Worm (Caenorhabditis elegans): ENCODE results near the gene pqn-16.
A peak's percentile ranks its signal among the peaks of the same experiment; 100 is the strongest.

The pqn-16 gene

DNA sequence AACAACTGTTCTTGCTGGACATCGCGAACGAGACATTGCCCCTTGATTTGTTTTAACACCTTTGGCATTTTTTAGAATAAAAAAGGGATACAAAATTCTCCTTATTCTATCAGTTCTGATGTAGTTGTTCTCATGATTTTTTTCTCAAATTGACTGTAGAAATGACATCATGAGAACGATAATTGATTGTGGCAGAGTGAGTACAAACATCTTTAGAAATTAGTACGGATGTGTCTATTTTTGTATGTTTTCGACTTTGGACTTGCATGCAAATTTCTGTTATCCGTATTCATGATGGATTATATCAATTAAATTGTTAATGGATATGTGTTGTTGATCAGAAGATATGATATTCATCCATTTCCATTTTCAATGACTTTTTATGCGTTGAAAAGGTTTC, 25.7 kb upstream of the pqn-16 start:
- no peak for TF ChIP-seq pqm-1 (tag; optimal IDR thresholded peaks at IDR 0.05)
- no peak for TF ChIP-seq elt-1 (tag; optimal IDR thresholded peaks at IDR 0.05)
- TF ChIP-seq nhr-77 (tag; optimal IDR thresholded peaks at IDR 0.05) = no peak
- TF ChIP-seq ama-1 (optimal IDR thresholded peaks at IDR 0.05) = no peak
- no peak for TF ChIP-seq nhr-25 (tag; optimal IDR thresholded peaks at IDR 0.05)
- TF ChIP-seq egl-27 (tag; optimal IDR thresholded peaks at IDR 0.05) = no peak
- TF ChIP-seq ceh-28 (tag; optimal IDR thresholded peaks at IDR 0.05) = no peak
- no peak for TF ChIP-seq ceh-82 (tag; optimal IDR thresholded peaks at IDR 0.05)

DNA sequence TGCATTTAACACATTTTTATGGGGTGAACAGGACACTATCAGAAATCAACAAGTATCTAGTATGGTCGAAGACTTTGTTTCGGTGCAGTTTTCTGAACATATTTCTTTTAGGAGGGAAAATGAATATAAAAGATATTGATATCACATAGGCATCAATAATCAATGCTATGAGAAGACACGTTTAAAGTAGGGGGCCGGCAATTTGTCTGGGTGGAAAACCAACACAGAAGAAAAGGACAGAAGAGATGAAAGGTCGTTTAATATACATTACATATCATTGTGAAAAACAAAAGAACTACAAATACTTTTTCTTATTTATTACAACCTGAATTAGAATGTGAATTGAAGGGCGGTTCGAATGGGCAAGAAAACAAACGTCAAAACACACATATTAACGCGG, 21.6 kb upstream of the pqn-16 start:
- TF ChIP-seq fkh-2 (tag; optimal IDR thresholded peaks at IDR 0.05) = no peak
- peak; percentile 16 for TF ChIP-seq nhr-25 (tag; optimal IDR thresholded peaks at IDR 0.05)
- TF ChIP-seq mdl-1 (tag; optimal IDR thresholded peaks at IDR 0.05) = no peak

DNA sequence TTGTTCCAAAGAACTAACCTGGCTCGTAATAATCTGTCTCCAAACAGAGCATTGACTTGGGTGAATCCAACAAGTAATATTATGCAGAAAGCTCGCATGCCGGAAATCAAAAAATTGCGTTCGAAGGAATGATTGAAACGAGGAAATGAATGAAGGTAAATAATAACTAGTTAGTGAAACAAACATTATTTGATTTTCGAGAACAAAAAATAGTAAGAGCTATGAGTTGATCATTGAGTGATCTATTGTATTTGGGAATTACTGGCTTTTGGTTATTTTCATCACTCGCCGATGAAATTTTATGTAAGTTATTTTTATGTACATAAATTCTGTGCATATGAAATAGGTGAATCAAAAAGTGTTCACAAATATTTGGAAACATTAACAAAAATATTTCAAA, 19.1 kb upstream of the pqn-16 start, which contains the start of gene B0222.5:
Gene B0222.5, minus strand, starts transcription at position 101 of the 400 bp plus-strand sequence.
- no peak for TF ChIP-seq nhr-67 (tag; optimal IDR thresholded peaks at IDR 0.05)
- no peak for TF ChIP-seq tbx-2 (tag; optimal IDR thresholded peaks at IDR 0.05)
- TF ChIP-seq lin-15B (tag; optimal IDR thresholded peaks at IDR 0.05) = no peak
- TF ChIP-seq egl-5 (tag; optimal IDR thresholded peaks at IDR 0.05) = no peak
- no peak for TF ChIP-seq hmg-11 (tag; optimal IDR thresholded peaks at IDR 0.05)
- no peak for TF ChIP-seq elt-2 (tag; optimal IDR thresholded peaks at IDR 0.05)
- TF ChIP-seq snpc-4 (tag; optimal IDR thresholded peaks at IDR 0.05) = no peak
- TF ChIP-seq nhr-77 (tag; optimal IDR thresholded peaks at IDR 0.05) = no peak
- TF ChIP-seq mdl-1 (tag; optimal IDR thresholded peaks at IDR 0.05) = no peak

DNA sequence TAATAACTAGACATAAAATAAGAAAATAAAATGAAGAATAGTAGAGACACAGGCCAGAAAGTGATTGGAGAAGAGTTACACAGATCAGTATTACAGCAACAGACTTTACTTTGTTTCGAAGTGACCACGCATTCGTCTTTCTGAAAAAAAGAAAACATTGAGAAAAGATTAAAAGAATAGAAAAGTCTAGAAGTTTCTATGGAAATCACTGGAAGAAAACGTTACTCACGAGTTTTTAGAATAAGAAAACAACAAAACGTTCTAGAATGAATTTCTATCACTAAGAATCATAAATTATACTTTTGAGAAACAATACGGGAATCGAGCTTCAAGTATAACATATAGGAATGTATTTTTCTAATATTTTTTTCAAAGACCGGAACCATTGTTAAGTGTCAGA, 18.3 kb upstream of the pqn-16 start:
- TF ChIP-seq pha-4 (tag; optimal IDR thresholded peaks at IDR 0.05) (no peak), sea-2 (GFP tag; optimal IDR thresholded peaks at IDR 0.05) (no peak), ceh-9 (tag; optimal IDR thresholded peaks at IDR 0.05) (no peak), nhr-43 (tag; optimal IDR thresholded peaks at IDR 0.05; ENCODE audit: poor library complexity, severe bottlenecking) (no peak), nhr-25 (tag; optimal IDR thresholded peaks at IDR 0.05) (no peak), hmg-11 (tag; optimal IDR thresholded peaks at IDR 0.05) (no peak), ceh-82 (tag; optimal IDR thresholded peaks at IDR 0.05) (no peak), egl-27 (tag; optimal IDR thresholded peaks at IDR 0.05) (no peak), zag-1 (tag; optimal IDR thresholded peaks at IDR 0.05) (no peak), elt-3 (tag; optimal IDR thresholded peaks at IDR 0.05) (no peak), nhr-23 (tag; optimal IDR thresholded peaks at IDR 0.05) (no peak), lin-15B (tag; optimal IDR thresholded peaks at IDR 0.05) (no peak), R02D3.7 (tag; optimal IDR thresholded peaks at IDR 0.05) (no peak), nfya-1 (tag; optimal IDR thresholded peaks at IDR 0.05; ENCODE audit: insufficient read depth) (no peak), tbx-2 (tag; optimal IDR thresholded peaks at IDR 0.05) (no peak), nhr-11 (tag; optimal IDR thresholded peaks at IDR 0.05) (no peak), mdl-1 (tag; optimal IDR thresholded peaks at IDR 0.05) (no peak), eor-1 (tag; optimal IDR thresholded peaks at IDR 0.05) (no peak)

DNA sequence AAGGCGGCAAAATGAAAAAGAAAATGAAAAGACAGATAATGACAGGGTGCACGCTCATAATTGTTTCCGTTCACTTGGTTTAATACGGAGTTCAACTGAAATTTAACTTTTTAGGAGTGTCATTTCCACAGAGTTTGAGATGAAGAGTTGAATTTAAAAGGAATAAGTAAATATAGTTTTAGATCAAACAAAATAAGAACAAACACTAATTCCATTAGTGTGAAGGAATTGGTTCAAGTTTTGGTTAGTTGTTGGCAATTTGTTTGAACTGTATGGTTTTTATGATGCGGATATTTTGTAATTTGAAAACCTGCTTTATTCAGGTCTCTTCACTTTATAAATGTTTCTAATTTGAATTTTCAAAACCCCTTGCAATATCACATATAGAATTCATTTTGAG, 17.2 kb upstream of the pqn-16 start, which contains the start of gene B0222.15:
Gene B0222.15, minus strand, starts transcription at position 101 of the 400 bp plus-strand sequence.
- TF ChIP-seq lsy-12 (tag; optimal IDR thresholded peaks at IDR 0.05) (no peak), ztf-11 (tag; optimal IDR thresholded peaks at IDR 0.05) (no peak), nhr-237 (tag; optimal IDR thresholded peaks at IDR 0.05) (no peak), nhr-67 (tag; optimal IDR thresholded peaks at IDR 0.05) (no peak), mml-1 (tag; optimal IDR thresholded peaks at IDR 0.05) (no peak), ZK546.5 (tag; optimal IDR thresholded peaks at IDR 0.05) (no peak), R02D3.7 (tag; optimal IDR thresholded peaks at IDR 0.05) (no peak)

DNA sequence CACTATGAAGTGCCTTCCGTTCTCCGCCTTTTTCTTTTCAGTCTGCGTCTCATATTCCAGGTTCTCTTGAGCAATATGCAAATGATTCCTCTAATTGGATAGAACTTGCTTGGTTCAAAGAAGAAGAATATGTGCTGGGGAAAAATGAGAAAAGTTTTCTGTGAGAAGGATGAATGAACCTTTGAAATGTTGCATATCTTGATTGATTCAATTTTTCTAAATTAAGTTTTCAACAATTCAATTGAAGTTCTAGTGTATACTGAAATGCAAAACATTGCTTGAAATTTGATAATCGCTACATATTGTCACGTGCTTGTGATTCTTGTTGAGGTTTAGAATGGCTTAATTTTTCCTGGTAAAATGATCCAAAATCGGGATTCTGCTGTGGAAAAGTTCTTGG, 16.3 kb upstream of the pqn-16 start:
- no peak for TF ChIP-seq elt-1 (tag; optimal IDR thresholded peaks at IDR 0.05)
- TF ChIP-seq fkh-10 (GFP tag; optimal IDR thresholded peaks at IDR 0.05) = peak; percentile 96

Data from whole organism, L3 larva.